Fruit fly (Drosophila melanogaster): ENCODE data around the gene Pgcl.

DNA sequence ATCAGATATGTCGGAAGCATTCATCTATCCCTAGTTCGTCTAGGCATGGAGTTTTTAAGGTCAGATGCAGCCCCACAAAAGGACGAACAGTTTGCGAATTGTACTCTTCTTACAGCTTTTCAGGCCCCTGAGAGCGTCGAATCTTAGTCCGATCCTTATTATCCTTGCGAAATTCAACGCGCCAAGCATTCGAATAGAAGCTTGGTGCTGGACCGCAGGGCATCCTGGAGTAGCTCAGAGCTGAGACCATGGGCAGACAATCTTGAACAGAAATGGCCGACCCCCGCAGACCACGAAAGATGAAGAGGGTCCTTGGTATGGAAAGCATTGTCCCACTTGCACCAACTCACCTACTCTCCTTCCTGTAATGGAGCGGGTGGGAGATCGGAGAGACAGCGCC is 41.5 kb upstream of the Pgcl start, which contains the start of gene CG32817:
- TF ChIP-seq CG8478 (optimal IDR thresholded peaks at IDR 0.05) (no peak), CTCF (optimal IDR thresholded peaks at IDR 0.05) (no peak)
